Fruit fly (Drosophila melanogaster) whole organism, adult: Measurements from ENCODE around the gene Claspin.

ENCODE experiments used
- CG5204 ChIP-seq: fragments of 200-800 bp; sonication (Bioruptor generic); optimal IDR thresholded peaks from 2 replicates; lab custom pipeline; 2016; ENCODE audit warnings: missing biosample characterization, missing genetic modification characterization
- Clk ChIP-seq: fragments of 200-800 bp; sonication (Bioruptor generic); optimal IDR thresholded peaks from 2 replicates; lab custom pipeline; 2017; ENCODE audit warnings: missing biosample characterization, missing genetic modification characterization
- Hr96 ChIP-seq: fragments of 200-800 bp; sonication (Bioruptor generic); optimal IDR thresholded peaks from 2 replicates; lab custom pipeline; 2016; ENCODE audit warnings: missing biosample characterization, missing genetic modification characterization
- kay ChIP-seq: fragments of 200-800 bp; sonication (Bioruptor generic); peaks from one replicate; lab custom pipeline; 2016; ENCODE audit warnings: missing biosample characterization, missing genetic modification characterization, borderline replicate concordance

DNA sequence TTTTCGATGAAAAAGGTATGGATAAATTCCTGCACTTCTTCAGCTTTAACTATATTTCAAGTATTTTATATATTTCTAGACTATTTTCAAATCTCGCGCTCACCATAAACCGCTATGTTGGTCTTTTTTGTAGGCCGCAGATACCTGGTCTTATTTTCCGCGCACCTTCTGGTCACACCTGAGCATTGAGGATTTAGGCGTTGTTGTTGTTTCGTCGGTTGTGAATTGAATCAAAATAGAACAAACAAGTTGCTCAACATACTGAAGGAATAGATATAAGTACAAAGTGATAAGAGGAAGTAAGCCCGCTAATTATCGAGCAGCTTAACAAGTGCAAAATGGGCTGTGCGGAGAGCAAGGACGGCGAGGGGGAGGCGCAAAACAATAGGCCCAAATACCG lies 35.5 kb upstream of the Claspin start, which contains the start of gene Ctl1:
- TF ChIP-seq Hr96 (GFP tag; lab: Kevin White, UChicago) (no peak), kay (GFP tag; lab: Kevin White, UChicago) (no peak), CG5204 (GFP tag; lab: Kevin White, UChicago) (no peak), Clk (GFP tag; lab: Kevin White, UChicago) (no peak)
